Worm (Caenorhabditis elegans) whole organism, L4 larva: ENCODE data around the gene atg-18.

Source experiments
- F26F4.8 ChIP-seq: fragments of 200-800 bp; sonication (Bioruptor generic); conservative IDR thresholded peaks from 2 replicates; pipeline ENCODE4 v1.3.6; 2022; ENCODE audit warnings: missing genetic modification characterization, missing compliant biosample characterization
- F37D6.2 ChIP-seq: sonication (generic microtip); optimal IDR thresholded peaks from 2 replicates; lab custom pipeline; 2016; ENCODE audit warnings: mild to moderate bottlenecking, missing genetic modification characterization, missing compliant biosample characterization
- F49E8.2 ChIP-seq: sonication (generic microtip); optimal IDR thresholded peaks from 2 replicates; lab custom pipeline; 2016; ENCODE audit warnings: missing compliant biosample characterization, mild to moderate bottlenecking, missing genetic modification characterization, borderline replicate concordance
- R02D3.7 ChIP-seq: fragments of 150-350 bp; sonication (generic microtip); optimal IDR thresholded peaks from 3 replicates; lab custom pipeline; 2014; ENCODE audit warnings: missing biosample characterization, missing genetic modification characterization
- T20F7.1 ChIP-seq: fragments of 200-800 bp; sonication (Bioruptor generic); optimal IDR thresholded peaks from 2 replicates; lab custom pipeline; 2018; ENCODE audit warnings: mild to moderate bottlenecking, missing genetic modification characterization, missing compliant biosample characterization
- Y105C5A.15 ChIP-seq: fragments of 200-800 bp; sonication (Bioruptor generic); IDR thresholded peaks from 2 replicates; pipeline ENCODE4 v1.3.6; 2022; ENCODE audit warnings: missing genetic modification characterization, missing compliant biosample characterization
- Y48G9A.11 ChIP-seq: fragments of 200-800 bp; sonication (Bioruptor generic); IDR thresholded peaks from 2 replicates; pipeline ENCODE4 v1.3.6; 2022; ENCODE audit warnings: missing genetic modification reagents, missing genetic modification characterization, missing compliant biosample characterization
- Y75B8A.6 ChIP-seq: fragments of 200-800 bp; sonication (Bioruptor generic); IDR thresholded peaks from 2 replicates; pipeline ENCODE4 v1.3.6; 2022; ENCODE audit warnings: missing genetic modification reagents, missing genetic modification characterization, missing compliant biosample characterization
- ama-1 ChIP-seq: fragments of 150-350 bp; optimal IDR thresholded peaks from 2 replicates; lab custom pipeline; 2014; ENCODE audit warnings: inconsistent platforms, mixed read lengths
- ceh-82 ChIP-seq: sonication (generic microtip); optimal IDR thresholded peaks from 2 replicates; lab custom pipeline; 2017; ENCODE audit warnings: missing biosample characterization, missing genetic modification characterization
- ces-1 ChIP-seq: fragments of 150-350 bp; sonication (generic microtip); optimal IDR thresholded peaks from 4 replicates; lab custom pipeline; 2014; ENCODE audit warnings: missing biosample characterization, missing genetic modification reagents, missing genetic modification characterization
- cey-2 ChIP-seq: sonication (generic microtip); optimal IDR thresholded peaks from 3 replicates; lab custom pipeline; 2017; ENCODE audit warnings: missing genetic modification characterization, mild to moderate bottlenecking, missing compliant biosample characterization, antibody characterized with exemption, borderline replicate concordance; ENCODE audit not compliant: insufficient read depth
- daf-16 ChIP-seq, 3 experiments: sonication (generic microtip); optimal IDR thresholded peaks; 2 replicates each; lab custom pipeline; 2016 to 2017; ENCODE audit warnings: missing genetic modification characterization in 3 of 3, missing genetic modification reagents in 3 of 3, mild to moderate bottlenecking in 2 of 3, missing compliant biosample characterization in 2 of 3, missing biosample characterization in 1 of 3, moderate library complexity in 1 of 3
- daf-19 ChIP-seq: fragments of 200-800 bp; sonication (Bioruptor generic); conservative IDR thresholded peaks from 2 replicates; pipeline ENCODE4 v1.3.6; 2022; ENCODE audit warnings: missing genetic modification characterization, missing compliant biosample characterization
- dmd-9 ChIP-seq: fragments of 200-800 bp; sonication (Bioruptor generic); IDR thresholded peaks from 2 replicates; pipeline ENCODE4 v1.3.6; 2022; ENCODE audit warnings: missing genetic modification reagents, missing genetic modification characterization, missing compliant biosample characterization
- duxl-1 ChIP-seq: sonication (generic microtip); optimal IDR thresholded peaks from 2 replicates; lab custom pipeline; 2016; ENCODE audit warnings: mild to moderate bottlenecking, missing genetic modification characterization, moderate library complexity, missing compliant biosample characterization; ENCODE audit not compliant: poor library complexity
- egl-27 ChIP-seq: sonication (generic microtip); optimal IDR thresholded peaks from 3 replicates; lab custom pipeline; 2017; ENCODE audit warnings: missing biosample characterization, missing genetic modification reagents, missing genetic modification characterization
- egl-43 ChIP-seq: fragments of 200-800 bp; sonication (Bioruptor generic); IDR thresholded peaks from 2 replicates; pipeline ENCODE4 v1.3.6; 2022; ENCODE audit warnings: missing genetic modification reagents, missing genetic modification characterization, missing compliant biosample characterization
- gei-8 ChIP-seq: fragments of 200-800 bp; sonication (Bioruptor generic); optimal IDR thresholded peaks from 2 replicates; lab custom pipeline; 2018; ENCODE audit warnings: mild to moderate bottlenecking, missing genetic modification characterization, missing compliant biosample characterization
- hif-1 ChIP-seq, 2 experiments: sonication (generic microtip); optimal IDR thresholded peaks; 2 replicates each; lab custom pipeline; 2016 to 2017; ENCODE audit warnings: missing compliant biosample characterization in 2 of 2, missing genetic modification characterization in 2 of 2, missing genetic modification reagents in 2 of 2, missing genotype in 2 of 2, mild to moderate bottlenecking in 1 of 2
- hlh-11 ChIP-seq: fragments of 200-800 bp; sonication (Bioruptor generic); optimal IDR thresholded peaks from 2 replicates; lab custom pipeline; 2018; ENCODE audit warnings: mild to moderate bottlenecking, missing genetic modification characterization, missing compliant biosample characterization
- hlh-30 ChIP-seq: sonication (generic microtip); optimal IDR thresholded peaks from 2 replicates; lab custom pipeline; 2017; ENCODE audit warnings: antibody characterized with exemption, mild to moderate bottlenecking, missing genetic modification characterization, missing compliant biosample characterization; ENCODE audit not compliant: insufficient read depth
- hmg-1.1 ChIP-seq: fragments of 200-800 bp; sonication (Bioruptor generic); IDR thresholded peaks from 2 replicates; pipeline ENCODE4 v1.3.6; 2022; ENCODE audit warnings: missing genetic modification reagents, missing genetic modification characterization, missing compliant biosample characterization
- jun-1 ChIP-seq: fragments of 150-350 bp; optimal IDR thresholded peaks from 2 replicates; lab custom pipeline; 2014; ENCODE audit warnings: missing biosample characterization, missing genetic modification reagents, missing genetic modification characterization
- lin-1 ChIP-seq: fragments of 200-800 bp; sonication (Bioruptor generic); IDR thresholded peaks from 2 replicates; pipeline ENCODE4 v1.3.6; 2022; ENCODE audit warnings: missing genetic modification reagents, missing genetic modification characterization, missing compliant biosample characterization
- lin-13 ChIP-seq: fragments of 150-350 bp; optimal IDR thresholded peaks from 2 replicates; lab custom pipeline; 2014; ENCODE audit warnings: missing biosample characterization, missing genetic modification reagents, missing genetic modification characterization
- lin-29 ChIP-seq: fragments of 200-800 bp; sonication (Bioruptor generic); IDR thresholded peaks from 2 replicates; pipeline ENCODE4 v1.3.6; 2022; ENCODE audit warnings: missing genetic modification reagents, missing genetic modification characterization, missing compliant biosample characterization
- lin-38 ChIP-seq: fragments of 200-800 bp; sonication (Bioruptor generic); IDR thresholded peaks from 2 replicates; pipeline ENCODE4 v1.3.6; 2022; ENCODE audit warnings: missing genetic modification reagents, missing genetic modification characterization, missing compliant biosample characterization
- lin-39 ChIP-seq: fragments of 150-350 bp; optimal IDR thresholded peaks from 2 replicates; lab custom pipeline; 2014; ENCODE audit warnings: missing biosample characterization, missing genetic modification reagents, missing genetic modification characterization
- lsy-2 ChIP-seq, 2 experiments: fragments of 150-350 bp in 1 of 2; sonication (generic microtip) in 1 of 2; optimal IDR thresholded peaks; 2 replicates each; lab custom pipeline; 2014 to 2017; ENCODE audit warnings: missing biosample characterization in 2 of 2, missing genetic modification characterization in 2 of 2
- mdt-29 ChIP-seq: fragments of 200-800 bp; sonication (Bioruptor generic); IDR thresholded peaks from 2 replicates; pipeline ENCODE4 v1.3.6; 2022; ENCODE audit warnings: missing genetic modification reagents, missing genetic modification characterization, missing compliant biosample characterization
- mep-1 ChIP-seq: fragments of 150-350 bp; sonication (generic microtip); optimal IDR thresholded peaks from 3 replicates; lab custom pipeline; 2014; ENCODE audit warnings: missing biosample characterization, missing genetic modification characterization
- mes-2 ChIP-seq: sonication (generic microtip); optimal IDR thresholded peaks from 2 replicates; lab custom pipeline; 2016; ENCODE audit warnings: missing genotype, mild to moderate bottlenecking, missing genetic modification characterization, missing compliant biosample characterization; ENCODE audit not compliant: poor library complexity, severe bottlenecking
- mxl-3 ChIP-seq: fragments of 200-800 bp; sonication (Bioruptor generic); optimal IDR thresholded peaks from 2 replicates; lab custom pipeline; 2018; ENCODE audit warnings: mild to moderate bottlenecking, missing genetic modification characterization, missing compliant biosample characterization
- nhr-237 ChIP-seq: sonication (generic microtip); optimal IDR thresholded peaks from 2 replicates; lab custom pipeline; 2017; ENCODE audit warnings: missing biosample characterization, missing genetic modification characterization
- nhr-6 ChIP-seq: fragments of 150-350 bp; optimal IDR thresholded peaks from 2 replicates; lab custom pipeline; 2014; ENCODE audit warnings: missing biosample characterization, missing genetic modification characterization
- nhr-77 ChIP-seq: fragments of 150-350 bp; optimal IDR thresholded peaks from 2 replicates; lab custom pipeline; 2014; ENCODE audit warnings: missing biosample characterization, missing genetic modification characterization
- pqm-1 ChIP-seq: sonication (generic microtip); optimal IDR thresholded peaks from 2 replicates; lab custom pipeline; 2017; ENCODE audit warnings: missing biosample characterization, missing genetic modification characterization
- rbr-2 ChIP-seq: sonication (generic microtip); optimal IDR thresholded peaks from 2 replicates; lab custom pipeline; 2016; ENCODE audit warnings: missing genotype, missing genetic modification characterization, missing compliant biosample characterization
- set-16 ChIP-seq: fragments of 200-800 bp; sonication (Bioruptor generic); IDR thresholded peaks from 2 replicates; pipeline ENCODE4 v1.3.6; 2022; ENCODE audit warnings: missing genetic modification reagents, missing genetic modification characterization, missing compliant biosample characterization
- snpc-1.2 ChIP-seq: fragments of 200-800 bp; sonication (Bioruptor generic); IDR thresholded peaks from 2 replicates; pipeline ENCODE4 v1.3.6; 2022; ENCODE audit warnings: missing genetic modification reagents, missing genetic modification characterization, missing compliant biosample characterization
- snpc-4 ChIP-seq: fragments of 150-350 bp; optimal IDR thresholded peaks from 2 replicates; lab custom pipeline; 2014; ENCODE audit warnings: missing biosample characterization, missing genetic modification characterization
- tag-97 ChIP-seq: fragments of 200-800 bp; sonication (Bioruptor generic); IDR thresholded peaks from 2 replicates; pipeline ENCODE4 v1.3.6; 2022; ENCODE audit warnings: missing genetic modification characterization, missing compliant biosample characterization
- zip-2 ChIP-seq: fragments of 150-350 bp; optimal IDR thresholded peaks from 2 replicates; lab custom pipeline; 2014; ENCODE audit warnings: missing biosample characterization, missing genetic modification characterization
- ztf-11 ChIP-seq: fragments of 150-350 bp; optimal IDR thresholded peaks from 2 replicates; lab custom pipeline; 2014; ENCODE audit warnings: missing biosample characterization, missing genetic modification characterization

Gene atg-18

DNA sequence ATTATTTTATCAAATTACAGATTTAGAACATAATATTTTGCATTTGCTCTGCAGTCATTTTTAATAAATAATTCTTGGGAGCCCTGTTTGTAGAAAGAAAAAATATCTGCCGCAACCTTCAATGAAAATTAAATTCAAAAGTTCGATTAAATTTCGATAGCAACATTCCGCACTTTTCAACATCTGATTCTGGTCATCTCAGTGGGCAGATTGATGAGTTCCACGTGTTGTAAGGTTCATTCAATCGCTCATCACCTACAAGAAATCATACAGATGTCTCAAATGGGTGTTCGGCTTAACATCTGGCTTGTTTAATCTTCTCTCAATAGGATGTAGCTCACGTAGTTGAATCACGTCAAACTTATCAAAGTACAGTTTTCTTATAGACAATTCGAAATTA is 31.2 kb downstream of the atg-18 start:
- TF ChIP-seq gei-8 (GFP tag; lab: Kevin White, UChicago) (no peak), Y75B8A.6 (GFP tag; lab: Robert Waterston, UW) (no peak), jun-1 (no peak), lin-38 (GFP tag; lab: Robert Waterston, UW) (no peak), hif-1 (tag; optimal IDR thresholded peaks at IDR 0.05; lab: Kevin White, UChicago) (no peak), R02D3.7 (no peak), set-16 (no peak), ceh-82 (tag; lab: Kevin White, UChicago) (no peak), ztf-11 (tag; lab: Kevin White, UChicago) (no peak), pqm-1 (tag; lab: Kevin White, UChicago) (no peak), F37D6.2 (tag; lab: Kevin White, UChicago) (no peak), nhr-237 (tag; lab: Kevin White, UChicago) (no peak), lin-39 (tag; lab: Kevin White, UChicago) (no peak), mes-2 (no peak), ces-1 (GFP tag; lab: Kevin White, UChicago) (no peak), nhr-77 (tag; lab: Kevin White, UChicago) (no peak), duxl-1 (tag; lab: Kevin White, UChicago) (no peak), zip-2 (tag; lab: Kevin White, UChicago) (no peak)

DNA sequence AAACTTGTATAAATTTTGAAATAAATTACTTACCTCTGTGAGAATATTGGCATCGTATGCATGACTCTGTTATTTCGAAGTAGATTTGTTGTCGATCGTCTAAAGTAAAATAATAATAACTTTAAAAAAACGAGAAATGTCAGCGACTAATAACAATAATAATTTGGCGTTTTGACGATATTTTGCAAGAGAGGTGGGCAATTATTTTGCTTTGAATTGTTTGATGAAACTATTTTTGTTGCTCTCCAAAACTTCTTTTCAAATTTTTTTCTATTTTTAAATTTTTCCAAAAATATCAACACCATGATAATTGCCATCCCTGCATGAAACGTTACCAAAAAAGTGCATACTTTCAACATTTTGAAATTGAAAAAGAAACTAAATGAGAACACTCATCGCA is 31.9 kb downstream of the atg-18 start, which contains the start of gene F41E6.7:
Gene F41E6.7 (minus strand): TSS at position 101 of the 400 bp plus-strand sequence.
- TF ChIP-seq F26F4.8 (GFP tag; lab: Robert Waterston, UW) = no peak
- TF ChIP-seq, all 104 proteins: peak for 0

DNA sequence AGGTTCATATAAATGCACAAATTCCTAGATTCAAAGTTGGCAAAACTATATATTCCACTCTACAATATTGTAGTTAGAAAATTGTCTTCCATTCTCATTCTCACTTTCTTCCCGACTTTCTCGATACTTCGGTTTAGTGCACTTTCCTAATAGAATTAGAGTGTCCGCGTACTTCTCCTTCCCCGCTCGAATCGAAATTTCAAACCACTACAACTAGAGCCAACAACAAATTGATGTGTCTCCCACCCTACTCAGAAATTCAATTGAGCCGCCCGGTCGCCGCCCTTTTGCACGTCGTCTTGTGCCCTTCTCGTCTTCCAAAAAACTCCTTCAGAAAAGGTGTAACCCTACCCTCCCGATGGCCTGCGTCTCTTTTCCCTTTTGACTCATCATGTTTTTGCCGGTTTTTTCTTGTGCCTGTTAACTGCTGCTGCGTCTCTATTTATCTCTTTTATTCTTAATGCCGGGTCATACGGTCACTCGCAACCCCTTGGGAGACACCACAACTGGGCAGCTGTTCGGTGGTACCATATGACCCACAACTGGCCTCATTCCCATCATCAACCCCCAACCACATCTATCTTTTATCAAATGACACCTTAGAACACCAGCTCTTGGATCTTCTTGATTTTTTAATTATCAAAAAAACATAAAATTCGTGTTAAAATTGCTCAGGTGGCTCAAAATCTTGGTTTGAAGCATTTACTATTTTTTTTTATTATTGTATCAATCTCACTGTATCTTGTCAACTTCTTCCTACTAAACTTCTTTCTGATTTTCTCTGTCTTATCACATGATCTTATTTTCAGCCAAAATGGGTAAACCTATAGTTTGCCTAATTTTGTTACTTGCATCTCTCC is 36.8 kb downstream of the atg-18 start, which contains the start of gene tag-196:
Gene tag-196 (plus strand): TSS at position 810 of the 860 bp plus-strand sequence.
- TF ChIP-seq hlh-30 (tag; lab: Kevin White, UChicago) (peak; percentile 92), daf-19 (GFP tag; lab: Robert Waterston, UW) (no peak), mep-1 (tag; lab: Kevin White, UChicago) (no peak), ama-1 (lab: Kevin White, UChicago) (no peak), egl-27 (no peak), snpc-4 (tag; lab: Kevin White, UChicago) (no peak), cey-2 (tag; lab: Kevin White, UChicago) (no peak), snpc-1.2 (GFP tag; lab: Robert Waterston, UW) (no peak), lin-39 (tag; lab: Kevin White, UChicago) (no peak), rbr-2 (tag; lab: Kevin White, UChicago) (no peak), mxl-3 (no peak), F26F4.8 (GFP tag; lab: Robert Waterston, UW) (no peak), Y48G9A.11 (GFP tag; lab: Robert Waterston, UW) (no peak), F37D6.2 (tag; lab: Kevin White, UChicago) (no peak), lin-13 (GFP tag; lab: Kevin White, UChicago) (no peak), hlh-11 (tag; lab: Kevin White, UChicago) (peak; percentile 70), pqm-1 (tag; lab: Kevin White, UChicago) (no peak), hmg-1.1 (GFP tag; lab: Robert Waterston, UW) (0 out of 2 replicates have a peak, but pooled peaks have one; percentile 17), nhr-6 (tag; lab: Kevin White, UChicago) (no peak), dmd-9 (GFP tag; lab: Robert Waterston, UW) (no peak), tag-97 (no peak), lin-1 (GFP tag; lab: Robert Waterston, UW) (no peak), Y75B8A.6 (GFP tag; lab: Robert Waterston, UW) (no peak), egl-43 (GFP tag; lab: Robert Waterston, UW) (no peak), daf-16 (GFP tag; optimal IDR thresholded peaks at IDR 0.05; lab: Kevin White, UChicago) (peak in 1 of 2 experiments; percentile 44), daf-16 (tag; optimal IDR thresholded peaks at IDR 0.05; lab: Kevin White, UChicago) (no peak), T20F7.1 (GFP tag; lab: Kevin White, UChicago) (no peak), lin-29 (GFP tag; lab: Robert Waterston, UW) (no peak), Y105C5A.15 (GFP tag; lab: Robert Waterston, UW) (no peak), mdt-29 (GFP tag; lab: Robert Waterston, UW) (no peak), lsy-2 (tag; optimal IDR thresholded peaks at IDR 0.05; lab: Kevin White, UChicago) (peak in 1 of 2 experiments; percentile 14), F49E8.2 (tag; lab: Kevin White, UChicago) (no peak)
